Fruit fly (Drosophila melanogaster) whole organism, embryonic: ENCODE measurements around the gene CG18473.
A peak's percentile ranks its signal among the peaks of the same experiment; 100 is the strongest.

Source experiments
- ATbp ChIP-seq: fragments of 200-800 bp; sonication (Bioruptor generic); optimal IDR thresholded peaks from 2 replicates; lab custom pipeline; 2017; ENCODE audit warnings: missing biosample characterization, mild to moderate bottlenecking, missing genetic modification characterization, missing genetic modification reagents
- Blimp-1 ChIP-seq: fragments of 200-800 bp; sonication (Bioruptor generic); optimal IDR thresholded peaks from 3 replicates; lab custom pipeline; 2018; ENCODE audit warnings: missing biosample characterization, missing genetic modification characterization, mild to moderate bottlenecking, moderate library complexity, missing genetic modification reagents
- BtbVII ChIP-seq: fragments of 200-800 bp; sonication (Bioruptor generic); optimal IDR thresholded peaks from 3 replicates; lab custom pipeline; 2017; ENCODE audit warnings: missing biosample characterization, mild to moderate bottlenecking, missing genetic modification characterization
- CG10267 ChIP-seq: fragments of 200-800 bp; sonication (Bioruptor generic); optimal IDR thresholded peaks from 2 replicates; lab custom pipeline; 2018; ENCODE audit warnings: missing biosample characterization, mild to moderate bottlenecking, missing genetic modification characterization, moderate library complexity
- CG10274 ChIP-seq: fragments of 200-800 bp; sonication (Bioruptor generic); optimal IDR thresholded peaks from 3 replicates; lab custom pipeline; 2017; ENCODE audit warnings: missing biosample characterization, mild to moderate bottlenecking, missing genetic modification characterization
- CG11696 ChIP-seq: fragments of 200-800 bp; sonication (Bioruptor generic); IDR thresholded peaks from 2 replicates; pipeline ENCODE4 v1.3.6; 2022; ENCODE audit warnings: missing biosample characterization, missing genetic modification characterization
- CG15269 ChIP-seq: fragments of 200-800 bp; sonication (Bioruptor generic); optimal IDR thresholded peaks from 2 replicates; lab custom pipeline; 2018; ENCODE audit warnings: missing biosample characterization, mild to moderate bottlenecking, missing genetic modification characterization, moderate library complexity
- CG15479 ChIP-seq: fragments of 200-800 bp; sonication (Bioruptor generic); optimal IDR thresholded peaks from 3 replicates; lab custom pipeline; 2019; ENCODE audit warnings: missing biosample characterization, mild to moderate bottlenecking, missing genetic modification characterization, moderate library complexity
- CG15696 ChIP-seq: fragments of 200-800 bp; sonication (Bioruptor generic); optimal IDR thresholded peaks from 2 replicates; lab custom pipeline; 2019; ENCODE audit warnings: missing biosample characterization, mild to moderate bottlenecking, missing genetic modification characterization, moderate library complexity
- CG16815 ChIP-seq: fragments of 200-800 bp; sonication (Bioruptor generic); optimal IDR thresholded peaks from 3 replicates; lab custom pipeline; 2017; ENCODE audit warnings: missing biosample characterization, mild to moderate bottlenecking, missing genetic modification characterization
- CG17186 ChIP-seq: fragments of 200-800 bp; sonication (Bioruptor generic); optimal IDR thresholded peaks from 3 replicates; lab custom pipeline; 2017; ENCODE audit warnings: missing biosample characterization, missing genetic modification reagents, missing genetic modification characterization
- CG17829 ChIP-seq: fragments of 200-800 bp; optimal IDR thresholded peaks from 2 replicates; lab custom pipeline; 2019; ENCODE audit warnings: missing biosample characterization, mild to moderate bottlenecking, missing genetic modification characterization, moderate library complexity
- CG2199 ChIP-seq: fragments of 200-800 bp; sonication (Bioruptor generic); IDR thresholded peaks from 3 replicates; pipeline ENCODE4 v1.3.6; 2022; ENCODE audit warnings: missing biosample characterization, missing genetic modification characterization
- CG33557 ChIP-seq: fragments of 200-800 bp; sonication (Bioruptor generic); optimal IDR thresholded peaks from 2 replicates; lab custom pipeline; 2019; ENCODE audit warnings: missing biosample characterization, mild to moderate bottlenecking, missing genetic modification characterization, moderate library complexity
- CG3407 ChIP-seq: fragments of 200-800 bp; sonication (Bioruptor generic); optimal IDR thresholded peaks from 2 replicates; lab custom pipeline; 2018; ENCODE audit warnings: missing biosample characterization, mild to moderate bottlenecking, missing genetic modification characterization
- CG34376 ChIP-seq: fragments of 200-800 bp; sonication (Bioruptor generic); optimal IDR thresholded peaks from 2 replicates; lab custom pipeline; 2018; ENCODE audit warnings: missing biosample characterization, mild to moderate bottlenecking, missing genetic modification characterization
- CG6272 ChIP-seq: fragments of 200-800 bp; sonication (Bioruptor generic); IDR thresholded peaks from 2 replicates; pipeline ENCODE4 v1.3.6; 2022; ENCODE audit warnings: missing biosample characterization, missing genetic modification characterization
- CG6683 ChIP-seq: fragments of 200-800 bp; sonication (Bioruptor generic); optimal IDR thresholded peaks from 2 replicates; lab custom pipeline; 2017; ENCODE audit warnings: missing biosample characterization, mild to moderate bottlenecking, missing genetic modification characterization, missing genetic modification reagents
- CG6813 ChIP-seq: fragments of 200-800 bp; sonication (Bioruptor generic); optimal IDR thresholded peaks from 2 replicates; lab custom pipeline; 2017; ENCODE audit warnings: missing biosample characterization, missing genetic modification characterization, mild to moderate bottlenecking, moderate library complexity, missing genetic modification reagents
- CG8359 ChIP-seq: fragments of 200-800 bp; sonication (Bioruptor generic); optimal IDR thresholded peaks from 2 replicates; lab custom pipeline; 2017; ENCODE audit warnings: missing biosample characterization, mild to moderate bottlenecking, missing genetic modification characterization, borderline replicate concordance
- CG9727 ChIP-seq: fragments of 200-800 bp; sonication (Bioruptor generic); optimal IDR thresholded peaks from 3 replicates; lab custom pipeline; 2017; ENCODE audit warnings: missing biosample characterization, mild to moderate bottlenecking, missing genetic modification characterization
- CoRest ChIP-seq: fragments of 200-800 bp; sonication (Bioruptor generic); optimal IDR thresholded peaks from 3 replicates; lab custom pipeline; 2018; ENCODE audit warnings: missing biosample characterization, mild to moderate bottlenecking, missing genetic modification characterization, moderate library complexity
- D ChIP-seq, 2 experiments: fragments of 200-800 bp in 1 of 2; fragments of >200 bp in 1 of 2; sonication (Bioruptor generic) in 1 of 2; optimal IDR thresholded peaks; 2 replicates in 1 of 2; 3 replicates in 1 of 2; lab custom pipeline; 2017; ENCODE audit warnings: mild to moderate bottlenecking in 1 of 2, missing biosample characterization in 1 of 2, missing genetic modification characterization in 1 of 2, missing genetic modification reagents in 1 of 2
- Dek ChIP-seq: fragments of 200-800 bp; sonication (Bioruptor generic); optimal IDR thresholded peaks from 3 replicates; lab custom pipeline; 2019; ENCODE audit warnings: missing biosample characterization, mild to moderate bottlenecking, missing genetic modification characterization, moderate library complexity
- Drgx ChIP-seq: fragments of 200-800 bp; sonication (Bioruptor generic); IDR thresholded peaks from 2 replicates; pipeline ENCODE4 v1.3.6; 2022; ENCODE audit warnings: missing biosample characterization, missing genetic modification characterization
- Gsc ChIP-seq: fragments of 200-800 bp; sonication (Bioruptor generic); IDR thresholded peaks from 2 replicates; pipeline ENCODE4 v1.3.6; 2022; ENCODE audit warnings: missing biosample characterization, missing genetic modification characterization
- Gug ChIP-seq: fragments of 200-800 bp; sonication (Bioruptor generic); IDR thresholded peaks from 4 replicates; pipeline ENCODE4 v1.3.6; 2022; ENCODE audit warnings: missing biosample characterization, missing genetic modification characterization
- HmgZ ChIP-seq: fragments of 200-800 bp; sonication (Bioruptor generic); optimal IDR thresholded peaks from 2 replicates; lab custom pipeline; 2018; ENCODE audit warnings: missing biosample characterization, mild to moderate bottlenecking, missing genetic modification characterization
- Hmr ChIP-seq: fragments of 200-800 bp; sonication (Bioruptor generic); optimal IDR thresholded peaks from 3 replicates; lab custom pipeline; 2017; ENCODE audit warnings: mild to moderate bottlenecking, missing biosample characterization, missing genetic modification reagents, missing genetic modification characterization
- Hr78 ChIP-seq, 2 experiments: fragments of 200-800 bp in 1 of 2; fragments of >200 bp in 1 of 2; sonication (Bioruptor generic) in 1 of 2; optimal IDR thresholded peaks; 2 replicates each; lab custom pipeline; 2017 to 2019; ENCODE audit warnings: missing biosample characterization in 2 of 2, missing genetic modification characterization in 2 of 2, mild to moderate bottlenecking in 1 of 2, moderate library complexity in 1 of 2
- Max ChIP-seq: fragments of 200-800 bp; sonication (Bioruptor generic); optimal IDR thresholded peaks from 2 replicates; lab custom pipeline; 2016; ENCODE audit warnings: missing biosample characterization, mild to moderate bottlenecking, missing genetic modification characterization
- Myb ChIP-seq: fragments of 200-800 bp; sonication (Bioruptor generic); optimal IDR thresholded peaks from 2 replicates; lab custom pipeline; 2016; ENCODE audit warnings: missing biosample characterization, missing genetic modification characterization
- Sox100B ChIP-seq: fragments of 200-800 bp; sonication (Bioruptor generic); optimal IDR thresholded peaks from 3 replicates; lab custom pipeline; 2018; ENCODE audit warnings: missing biosample characterization, mild to moderate bottlenecking, missing genetic modification characterization
- Spps ChIP-seq: fragments of 200-800 bp; sonication (Bioruptor generic); optimal IDR thresholded peaks from 2 replicates; lab custom pipeline; 2018; ENCODE audit warnings: missing biosample characterization, mild to moderate bottlenecking, missing genetic modification characterization
- ab ChIP-seq: fragments of 200-800 bp; sonication (Bioruptor generic); optimal IDR thresholded peaks from 2 replicates; lab custom pipeline; 2016; ENCODE audit warnings: missing biosample characterization, missing genetic modification characterization
- crol ChIP-seq: fragments of 200-800 bp; sonication (Bioruptor generic); IDR thresholded peaks from 2 replicates; pipeline ENCODE4 v1.3.6; 2022; ENCODE audit warnings: missing biosample characterization, missing genetic modification characterization
- dm ChIP-seq: fragments of 200-800 bp; sonication (Bioruptor generic); optimal IDR thresholded peaks from 3 replicates; lab custom pipeline; 2016; ENCODE audit warnings: missing biosample characterization, missing genetic modification characterization
- fd64A ChIP-seq: fragments of 200-800 bp; sonication (Bioruptor generic); optimal IDR thresholded peaks from 3 replicates; lab custom pipeline; 2018; ENCODE audit warnings: missing biosample characterization, mild to moderate bottlenecking, missing genetic modification characterization
- hb ChIP-seq: fragments of 200-800 bp; sonication (Bioruptor generic); IDR thresholded peaks from 3 replicates; pipeline ENCODE4 v1.3.6; 2022; ENCODE audit warnings: missing biosample characterization, missing genetic modification characterization; ENCODE audit not compliant: partially characterized antibody
- luna ChIP-seq: fragments of 200-800 bp; sonication (Bioruptor generic); optimal IDR thresholded peaks from 2 replicates; lab custom pipeline; 2016; ENCODE audit warnings: missing biosample characterization, missing genetic modification characterization
- nerfin-1 ChIP-seq: fragments of 200-800 bp; sonication (Bioruptor generic); optimal IDR thresholded peaks from 3 replicates; lab custom pipeline; 2019; ENCODE audit warnings: missing biosample characterization, mild to moderate bottlenecking, missing genetic modification characterization, moderate library complexity
- oc ChIP-seq: fragments of 200-800 bp; sonication (Bioruptor generic); optimal IDR thresholded peaks from 2 replicates; lab custom pipeline; 2018; ENCODE audit warnings: missing biosample characterization, mild to moderate bottlenecking, missing genetic modification characterization, moderate library complexity
- odd ChIP-seq: fragments of 200-800 bp; sonication (Bioruptor generic); optimal IDR thresholded peaks from 2 replicates; lab custom pipeline; 2017; ENCODE audit warnings: missing biosample characterization, mild to moderate bottlenecking, missing genetic modification characterization
- pan ChIP-seq, 4 experiments: fragments of >200 bp in 3 of 4; fragments of 200-800 bp in 1 of 4; sonication (Bioruptor generic) in 1 of 4; optimal IDR thresholded peaks in 3 of 4; IDR thresholded peaks in 1 of 4; 2 replicates each; pipeline versions ENCODE4 v1.3.6 to Lab custom; 2017 to 2022; ENCODE audit warnings: missing biosample characterization in 2 of 4, missing genetic modification characterization in 2 of 4, mixed read lengths in 1 of 4
- tap ChIP-seq: fragments of 200-800 bp; optimal IDR thresholded peaks from 3 replicates; lab custom pipeline; 2019; ENCODE audit warnings: missing biosample characterization, mild to moderate bottlenecking, missing genetic modification characterization, moderate library complexity

Gene CG18473

DNA sequence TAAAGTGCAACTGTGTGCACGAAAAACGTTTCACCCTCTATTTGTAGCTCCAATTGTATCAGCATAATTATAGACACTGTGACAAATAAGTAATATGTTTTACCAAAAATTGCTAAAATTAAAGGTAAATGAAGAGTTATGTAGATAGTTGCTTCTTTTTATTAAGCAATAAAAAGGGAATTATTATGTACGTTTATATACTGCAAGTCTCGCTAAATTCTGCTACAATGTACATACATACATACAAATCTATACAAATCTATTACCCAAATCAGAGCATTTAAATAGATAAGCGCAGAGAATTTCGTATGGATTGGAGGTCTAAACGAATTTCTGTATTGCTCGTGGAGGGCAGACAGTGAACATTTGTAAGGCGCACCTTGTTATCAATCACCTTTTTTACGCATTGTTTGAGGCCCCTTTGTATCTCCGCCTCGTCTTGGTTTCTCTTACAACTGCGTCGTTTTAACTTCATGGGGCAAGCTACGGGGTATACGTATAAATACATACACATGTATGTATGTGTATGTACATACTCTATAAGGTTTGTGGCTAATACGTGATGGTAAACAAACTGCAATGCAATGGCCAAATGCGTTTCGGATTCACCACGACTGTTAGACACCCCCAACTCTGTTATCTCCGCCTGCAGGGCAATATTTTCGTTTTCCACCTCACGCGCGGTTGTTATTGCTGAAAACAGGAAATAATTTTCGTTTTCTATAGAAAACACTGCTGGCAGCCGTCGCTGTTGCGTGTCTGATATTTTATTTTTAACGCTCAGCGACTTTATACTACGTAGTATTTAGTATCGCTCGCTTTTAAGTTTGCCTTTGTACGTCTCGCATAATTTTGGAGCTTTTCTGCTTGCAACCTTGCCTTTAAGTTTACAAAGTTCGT is 23.7 kb upstream of the CG18473 start (continued):
- TF ChIP-seq CG15479 (GFP tag; lab: Kevin White, UChicago), result no peak
- peak; percentile 88 for TF ChIP-seq CG2199 (GFP tag; lab: Robert Waterston, UW)
- no peak for TF ChIP-seq D (optimal IDR thresholded peaks at IDR 0.05; lab: Kevin White, UChicago)
- peak; percentile 85 for TF ChIP-seq D (GFP tag; optimal IDR thresholded peaks at IDR 0.05; lab: Kevin White, UChicago)
- TF ChIP-seq CG15696 (tag; lab: Kevin White, UChicago), result peak; percentile 28
- peak; percentile 74 for TF ChIP-seq ATbp (GFP tag; lab: Kevin White, UChicago)
- 0 out of 2 replicates have a peak, but pooled peaks have one; percentile 7 for TF ChIP-seq CG11696 (GFP tag; lab: Robert Waterston, UW)
- peak; percentile 30 for TF ChIP-seq nerfin-1 (tag; lab: Kevin White, UChicago)
- TF ChIP-seq CG10274 (GFP tag; lab: Kevin White, UChicago), result no peak
- TF ChIP-seq luna, result no peak
- peak; percentile 69 for TF ChIP-seq CG10267 (tag; lab: Kevin White, UChicago)
- TF ChIP-seq Spps (tag; lab: Kevin White, UChicago), result peak; percentile 76
- peak; percentile 62; the same call in 1 of the 2 replicates for TF ChIP-seq Drgx (GFP tag; lab: Robert Waterston, UW)
- TF ChIP-seq CG6813 (GFP tag; lab: Kevin White, UChicago), result no peak
- peak; percentile 44 for TF ChIP-seq CG16815
- TF ChIP-seq BtbVII (GFP tag; lab: Kevin White, UChicago), result no peak
- TF ChIP-seq CG3407, result peak; percentile 68
- TF ChIP-seq HmgZ (tag; lab: Kevin White, UChicago), result peak; percentile 7
- TF ChIP-seq fd64A, result peak; percentile 7
- peak; percentile 80 for TF ChIP-seq CG17829 (tag; lab: Kevin White, UChicago)
- TF ChIP-seq CG34376 (GFP tag; lab: Kevin White, UChicago), result peak; percentile 78
- peak; percentile 70 for TF ChIP-seq Blimp-1 (GFP tag; lab: Kevin White, UChicago)
- TF ChIP-seq odd, result peak; percentile 48
- TF ChIP-seq dm (GFP tag; lab: Kevin White, UChicago), result no peak
- TF ChIP-seq CG33557, result peak; percentile 40
- peak; percentile 69 for TF ChIP-seq crol (GFP tag; lab: Robert Waterston, UW)
- TF ChIP-seq hb (GFP tag; lab: Robert Waterston, UW), result no peak
- no peak for TF ChIP-seq ab (GFP tag; lab: Kevin White, UChicago)
- TF ChIP-seq CG8359 (GFP tag; lab: Kevin White, UChicago), result peak; percentile 52
- no peak for TF ChIP-seq Gsc (GFP tag; lab: Robert Waterston, UW)
- peak; percentile 37 for TF ChIP-seq Hmr (GFP tag; lab: Kevin White, UChicago)
- TF ChIP-seq Max (GFP tag; lab: Kevin White, UChicago), result no peak
- peak; percentile 15 for TF ChIP-seq CG17186 (GFP tag; lab: Kevin White, UChicago)
- no peak for TF ChIP-seq Dek (tag; lab: Kevin White, UChicago)
- no peak for TF ChIP-seq pan (optimal IDR thresholded peaks at IDR 0.05; lab: Kevin White, UChicago)
- TF ChIP-seq pan (GFP tag; optimal IDR thresholded peaks at IDR 0.05 in 1 of 2, IDR thresholded peaks at IDR 0.05 in 1 of 2), result peak in 1 of 2 experiments; percentile 73
- peak; percentile 78 for TF ChIP-seq Sox100B (GFP tag; lab: Kevin White, UChicago)
- TF ChIP-seq Hr78 (GFP tag; optimal IDR thresholded peaks at IDR 0.05; lab: Kevin White, UChicago), result peak in 1 of 2 experiments; percentile 50
- peak; percentile 10 for TF ChIP-seq Myb
- TF ChIP-seq CoRest, result peak; percentile 75
- TF ChIP-seq CG6683 (GFP tag; lab: Kevin White, UChicago), result peak; percentile 23
- peak; percentile 45 for TF ChIP-seq tap (tag; lab: Kevin White, UChicago)
- peak; percentile 76 for TF ChIP-seq CG9727 (GFP tag; lab: Kevin White, UChicago)
- peak; percentile 68 for TF ChIP-seq oc (tag; lab: Kevin White, UChicago)
- TF ChIP-seq Gug, result no peak; the same call in 3 of the 4 replicates
- TF ChIP-seq CG15269 (tag; lab: Kevin White, UChicago), result peak; percentile 55
- no peak for TF ChIP-seq CG6272 (GFP tag; lab: Robert Waterston, UW)
